Fruit fly (Drosophila melanogaster) whole organism, pupa: ENCODE measurements around the gene ATPsyngamma.

Experiments
- CG13204 ChIP-seq: fragments of 200-800 bp; sonication (Bioruptor generic); optimal IDR thresholded peaks from 2 replicates; lab custom pipeline; 2018; ENCODE audit warnings: missing biosample characterization, mild to moderate bottlenecking, missing genetic modification characterization, moderate library complexity
- CG14655 ChIP-seq: fragments of 200-800 bp; sonication (Bioruptor generic); optimal IDR thresholded peaks from 3 replicates; lab custom pipeline; 2017; ENCODE audit warnings: mild to moderate bottlenecking, missing biosample characterization, missing genetic modification reagents, missing genetic modification characterization
- CG17806 ChIP-seq: fragments of 200-800 bp; sonication (Bioruptor generic); optimal IDR thresholded peaks from 2 replicates; lab custom pipeline; 2018; ENCODE audit warnings: missing biosample characterization, mild to moderate bottlenecking, missing genetic modification characterization, moderate library complexity
- D1 ChIP-seq: fragments of 200-800 bp; sonication (Bioruptor generic); optimal IDR thresholded peaks from 2 replicates; lab custom pipeline; 2018; ENCODE audit warnings: missing biosample characterization, mild to moderate bottlenecking, missing genetic modification characterization, moderate library complexity
- EcR ChIP-seq: fragments of 200-800 bp; sonication (Bioruptor generic); optimal IDR thresholded peaks from 3 replicates; lab custom pipeline; 2019; ENCODE audit warnings: missing biosample characterization, missing genetic modification characterization, mild to moderate bottlenecking, moderate library complexity, missing genetic modification reagents
- Pif1B ChIP-seq: fragments of 200-800 bp; sonication (Bioruptor generic); optimal IDR thresholded peaks from 3 replicates; lab custom pipeline; 2016; ENCODE audit warnings: missing biosample characterization, missing genetic modification characterization

- TF ChIP-seq Pif1B: no peak
- TF ChIP-seq EcR (GFP tag; lab: Kevin White, UChicago): no peak
- TF ChIP-seq CG14655: no peak
- no peak for TF ChIP-seq D1 (tag; lab: Kevin White, UChicago)
- no peak for TF ChIP-seq CG13204 (GFP tag; lab: Kevin White, UChicago)
- TF ChIP-seq CG17806 (tag; lab: Kevin White, UChicago): no peak
These were observed 34.2 kb upstream of the ATPsyngamma start for dm6 chr3R:29783210-29783609.
